Fruit fly (Drosophila melanogaster): ENCODE data around the gene Cpr65Az.

DNA sequence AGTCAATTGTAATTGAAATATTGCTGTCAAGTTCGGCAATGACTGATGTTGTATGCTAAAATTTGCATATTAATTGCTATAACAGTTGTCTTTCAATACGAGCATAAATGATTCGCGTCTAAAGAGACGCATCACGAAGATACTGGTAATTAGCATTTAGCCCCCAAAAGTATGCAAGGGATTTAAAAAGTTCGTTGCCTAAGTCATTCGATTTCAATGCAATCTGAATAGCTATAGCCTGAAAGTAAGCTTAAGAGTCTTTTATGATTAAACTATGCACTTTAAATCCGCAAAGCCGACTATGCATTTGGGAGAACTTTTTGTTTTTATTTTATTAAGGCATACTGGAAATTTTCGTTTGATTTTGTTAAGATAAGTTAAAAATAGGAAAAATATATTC, 31.0 kb upstream of the Cpr65Az start:
- TF ChIP-seq rn (GFP tag; IDR thresholded peaks at IDR 0.05) (no peak), CG34367 (tag; optimal IDR thresholded peaks at IDR 0.05) (no peak), fd96Ca (GFP tag; IDR thresholded peaks at IDR 0.05) (no peak), CG17806 (tag; optimal IDR thresholded peaks at IDR 0.05) (no peak), gl (tag; optimal IDR thresholded peaks at IDR 0.05) (no peak), Pif1A (GFP tag; optimal IDR thresholded peaks at IDR 0.05) (no peak), CG9948 (tag; optimal IDR thresholded peaks at IDR 0.05) (no peak), Ets98B (GFP tag; IDR thresholded peaks at IDR 0.05) (no peak), Snoo (tag; optimal IDR thresholded peaks at IDR 0.05) (no peak)

Measured in whole organism, pupa.